Fruit fly (Drosophila melanogaster): Measurements from ENCODE around the gene CG12617.
A peak's percentile ranks its signal among the peaks of the same experiment; 100 is the strongest.

The CG12617 gene

dm6 chr2L:20267181-20267580 lies 27.3 kb upstream of the CG12617 start (continued):
- TF ChIP-seq E2f2 (GFP tag; IDR thresholded peaks at IDR 0.05) (peak; percentile 63; the same call in 1 of the 2 replicates), bigmax (GFP tag; optimal IDR thresholded peaks at IDR 0.05) (no peak), cg (GFP tag; optimal IDR thresholded peaks at IDR 0.05) (peak; percentile 25), Usf (GFP tag; optimal IDR thresholded peaks at IDR 0.05) (peak; percentile 61), p53 (GFP tag; optimal IDR thresholded peaks at IDR 0.05) (no peak), CG8924 (tag; optimal IDR thresholded peaks at IDR 0.05) (peak; percentile 72), Ptx1 (GFP tag; IDR thresholded peaks at IDR 0.05) (peak; percentile 47), pnt (GFP tag; optimal IDR thresholded peaks at IDR 0.05) (peak; percentile 29), eve (GFP tag; optimal IDR thresholded peaks at IDR 0.05) (peak in 1 of 2 experiments; percentile 63), tgo (GFP tag; IDR thresholded peaks at IDR 0.05) (peak; percentile 66), jumu (GFP tag; optimal IDR thresholded peaks at IDR 0.05) (no peak), B-H1 (GFP tag; IDR thresholded peaks at IDR 0.05) (peak; percentile 53), ase (GFP tag; IDR thresholded peaks at IDR 0.05) (peak; percentile 62; the same call in 2 of the 3 replicates), ranshi (GFP tag; IDR thresholded peaks at IDR 0.05) (peak; percentile 76), CG14014 (GFP tag; IDR thresholded peaks at IDR 0.05) (peak; percentile 60), disco-r (GFP tag; optimal IDR thresholded peaks at IDR 0.05) (no peak), fu2 (GFP tag; optimal IDR thresholded peaks at IDR 0.05) (no peak), bcd (GFP tag; optimal IDR thresholded peaks at IDR 0.05) (peak; percentile 53), CG6813 (GFP tag; optimal IDR thresholded peaks at IDR 0.05) (peak; percentile 2), CG3065 (GFP tag; optimal IDR thresholded peaks at IDR 0.05) (peak; percentile 31), crp (GFP tag; optimal IDR thresholded peaks at IDR 0.05) (peak in 1 of 2 experiments; percentile 16)

dm6 chr2L:20287189-20287588 lies 7.3 kb upstream of the CG12617 start:
- TF ChIP-seq sr (GFP tag; IDR thresholded peaks at IDR 0.05) (peak; percentile 61; the same call in 2 of the 3 replicates), ase (GFP tag; IDR thresholded peaks at IDR 0.05) (peak; percentile 9; the same call in 1 of the 3 replicates), CG14710 (tag; optimal IDR thresholded peaks at IDR 0.05) (peak; percentile 27), psq (GFP tag; optimal IDR thresholded peaks at IDR 0.05) (no peak), CG31224 (GFP tag; IDR thresholded peaks at IDR 0.05) (0 out of 2 replicates have a peak, but pooled peaks have one; percentile 18), slou (GFP tag; optimal IDR thresholded peaks at IDR 0.05) (no peak), CG7963 (GFP tag; IDR thresholded peaks at IDR 0.05; ENCODE audit: partially characterized antibody) (no peak), CG4707 (GFP tag; optimal IDR thresholded peaks at IDR 0.05) (peak; percentile 89), Hand (GFP tag; optimal IDR thresholded peaks at IDR 0.05) (peak; percentile 33), Trl (optimal IDR thresholded peaks at IDR 0.05) (no peak), Trl (GFP tag; optimal IDR thresholded peaks at IDR 0.05) (peak; percentile 39), Hr78 (GFP tag; optimal IDR thresholded peaks at IDR 0.05) (no peak), Doc2 (GFP tag; IDR thresholded peaks at IDR 0.05) (no peak), CG18619 (GFP tag; optimal IDR thresholded peaks at IDR 0.05) (peak; percentile 75), CG6854 (GFP tag; optimal IDR thresholded peaks at IDR 0.05) (peak; percentile 66), CG18262 (tag; optimal IDR thresholded peaks at IDR 0.05) (peak; percentile 28), CkIIα-i1 (GFP tag; IDR thresholded peaks at IDR 0.05) (no peak), CG2678 (tag; optimal IDR thresholded peaks at IDR 0.05) (peak; percentile 35), klu (GFP tag; IDR thresholded peaks at IDR 0.05) (no peak), Taf1 (GFP tag; IDR thresholded peaks at IDR 0.05) (no peak), jigr1 (GFP tag; IDR thresholded peaks at IDR 0.05) (no peak), eyg (GFP tag; optimal IDR thresholded peaks at IDR 0.05) (no peak), Dfd (GFP tag; optimal IDR thresholded peaks at IDR 0.05) (no peak), usp (GFP tag; optimal IDR thresholded peaks at IDR 0.05) (no peak), Hsf (GFP tag; optimal IDR thresholded peaks at IDR 0.05) (peak; percentile 54), NC2β (GFP tag; optimal IDR thresholded peaks at IDR 0.05) (peak; percentile 53), CG2889 (GFP tag; IDR thresholded peaks at IDR 0.05) (no peak), eve (GFP tag; optimal IDR thresholded peaks at IDR 0.05) (peak in 1 of 2 experiments; percentile 73), GATAe (GFP tag; conservative IDR thresholded peaks at IDR 0.05) (no peak), CG10431 (GFP tag; optimal IDR thresholded peaks at IDR 0.05) (peak; percentile 83), CG32772 (GFP tag; IDR thresholded peaks at IDR 0.05) (0 out of 2 replicates have a peak, but pooled peaks have one; percentile 6), CG7556 (GFP tag; optimal IDR thresholded peaks at IDR 0.05) (no peak), CG12236 (GFP tag; optimal IDR thresholded peaks at IDR 0.05) (peak; percentile 30)
